Fruit fly (Drosophila melanogaster) whole organism, adult: ENCODE results near the gene CG8119.
A peak's percentile ranks its signal among the peaks of the same experiment; 100 is the strongest.

ENCODE experiments used
- CG11617 ChIP-seq: fragments of 200-800 bp; sonication (Bioruptor generic); optimal IDR thresholded peaks from 2 replicates; lab custom pipeline; 2017; ENCODE audit warnings: mild to moderate bottlenecking, missing biosample characterization, missing genetic modification reagents, missing genetic modification characterization
- CG14711 ChIP-seq: fragments of 200-800 bp; sonication (Bioruptor generic); optimal IDR thresholded peaks from 2 replicates; lab custom pipeline; 2018; ENCODE audit warnings: missing biosample characterization, mild to moderate bottlenecking, missing genetic modification characterization, moderate library complexity
- cic ChIP-seq: fragments of 200-800 bp; sonication (Bioruptor generic); optimal IDR thresholded peaks from 2 replicates; lab custom pipeline; 2017; ENCODE audit warnings: missing biosample characterization, mild to moderate bottlenecking, missing genetic modification characterization, moderate library complexity
- kay ChIP-seq: fragments of 200-800 bp; sonication (Bioruptor generic); peaks from one replicate; lab custom pipeline; 2016; ENCODE audit warnings: missing biosample characterization, missing genetic modification characterization, borderline replicate concordance
- pad ChIP-seq: fragments of 200-800 bp; sonication (Bioruptor generic); optimal IDR thresholded peaks from 3 replicates; lab custom pipeline; 2017; ENCODE audit warnings: missing biosample characterization, missing genetic modification characterization, mild to moderate bottlenecking, moderate library complexity, missing genetic modification reagents

DNA sequence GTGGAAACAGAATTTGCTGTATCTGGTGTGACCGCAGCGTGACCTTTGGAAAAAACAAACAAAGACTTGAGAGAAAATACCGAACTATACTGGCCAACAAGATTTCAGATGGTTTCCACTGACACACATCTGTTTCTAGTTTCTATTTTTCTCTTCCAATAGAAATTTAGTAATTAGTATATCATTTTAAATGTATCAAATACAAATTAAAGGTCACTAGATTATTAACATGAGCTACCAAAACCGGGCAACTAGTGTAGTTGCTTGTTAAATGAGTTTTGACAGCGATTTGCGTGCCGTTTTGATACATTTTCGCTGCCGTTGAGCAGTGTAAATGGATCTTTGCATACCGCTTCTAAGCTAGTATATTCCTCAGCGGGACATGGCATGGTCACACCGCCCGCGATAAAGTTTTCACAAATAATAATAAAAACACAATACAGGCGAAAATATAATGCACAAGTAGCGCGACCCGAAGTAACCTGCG, 41.4 kb downstream of the CG8119 start, which contains the start of the genes Pis and Hap40:
- no peak for TF ChIP-seq kay (GFP tag; lab: Kevin White, UChicago)
- peak; percentile 58 for TF ChIP-seq pad (GFP tag; lab: Kevin White, UChicago)
- no peak for TF ChIP-seq cic (GFP tag; lab: Kevin White, UChicago)
- TF ChIP-seq CG11617 (GFP tag; lab: Kevin White, UChicago) = peak; percentile 66
- TF ChIP-seq CG14711 = peak; percentile 60
